Worm (Caenorhabditis elegans) whole organism, L3 larva: ENCODE results near the gene aaim-1.

Experiments used
- R02D3.7 ChIP-seq: fragments of 150-350 bp; optimal IDR thresholded peaks from 2 replicates; lab custom pipeline; 2014; ENCODE audit warnings: missing biosample characterization, missing genetic modification characterization
- ZK546.5 ChIP-seq: sonication (generic microtip); optimal IDR thresholded peaks from 2 replicates; lab custom pipeline; 2017; ENCODE audit warnings: missing biosample characterization, missing genetic modification characterization
- aly-2 ChIP-seq: fragments of 150-350 bp; optimal IDR thresholded peaks from 2 replicates; lab custom pipeline; 2014; ENCODE audit warnings: missing biosample characterization, missing genetic modification characterization
- ama-1 ChIP-seq: fragments of 150-350 bp; optimal IDR thresholded peaks from 2 replicates; lab custom pipeline; 2018
- ceh-28 ChIP-seq: fragments of 150-350 bp; optimal IDR thresholded peaks from 2 replicates; lab custom pipeline; 2014; ENCODE audit warnings: missing biosample characterization, missing genetic modification reagents, missing genetic modification characterization
- ceh-82 ChIP-seq: fragments of 150-350 bp; optimal IDR thresholded peaks from 2 replicates; lab custom pipeline; 2014; ENCODE audit warnings: missing biosample characterization, missing genetic modification characterization
- ceh-9 ChIP-seq: sonication (generic microtip); optimal IDR thresholded peaks from 2 replicates; lab custom pipeline; 2018; ENCODE audit warnings: missing biosample characterization, missing genetic modification characterization
- daf-12 ChIP-seq: fragments of 150-350 bp; optimal IDR thresholded peaks from 2 replicates; lab custom pipeline; 2014; ENCODE audit warnings: missing biosample characterization, missing genetic modification reagents, missing genetic modification characterization
- egl-5 ChIP-seq: fragments of 150-350 bp; optimal IDR thresholded peaks from 2 replicates; lab custom pipeline; 2017; ENCODE audit warnings: missing biosample characterization, missing genetic modification reagents, missing genetic modification characterization, inconsistent platforms
- elt-1 ChIP-seq: fragments of 150-350 bp; optimal IDR thresholded peaks from 2 replicates; lab custom pipeline; 2014; ENCODE audit warnings: missing biosample characterization, missing genetic modification characterization
- elt-2 ChIP-seq: sonication (generic microtip); optimal IDR thresholded peaks from 2 replicates; lab custom pipeline; 2016; ENCODE audit warnings: missing genetic modification reagents, mild to moderate bottlenecking, missing genetic modification characterization, missing compliant biosample characterization
- elt-3 ChIP-seq, 3 experiments: fragments of 150-350 bp in 1 of 3; sonication (generic microtip) in 2 of 3; optimal IDR thresholded peaks; 2 replicates in 2 of 3; 4 replicates in 1 of 3; lab custom pipeline; 2014 to 2017; ENCODE audit warnings: missing biosample characterization in 3 of 3, missing genetic modification characterization in 3 of 3
- fkh-10 ChIP-seq: sonication (generic microtip); optimal IDR thresholded peaks from 2 replicates; lab custom pipeline; 2017; ENCODE audit warnings: missing biosample characterization, missing genetic modification reagents, missing genetic modification characterization
- fkh-2 ChIP-seq: fragments of 150-350 bp; optimal IDR thresholded peaks from 2 replicates; lab custom pipeline; 2014; ENCODE audit warnings: missing biosample characterization, missing genetic modification reagents, missing genetic modification characterization
- fos-1 ChIP-seq: fragments of 150-350 bp; optimal IDR thresholded peaks from 2 replicates; lab custom pipeline; 2014; ENCODE audit warnings: missing biosample characterization, missing genetic modification characterization
- lin-15B ChIP-seq: fragments of 150-350 bp; optimal IDR thresholded peaks from 2 replicates; lab custom pipeline; 2014; ENCODE audit warnings: missing biosample characterization, missing genetic modification characterization
- lsy-12 ChIP-seq: sonication (generic microtip); optimal IDR thresholded peaks from 2 replicates; lab custom pipeline; 2016; ENCODE audit warnings: mild to moderate bottlenecking, missing genetic modification characterization, missing compliant biosample characterization
- mml-1 ChIP-seq: fragments of 150-350 bp; sonication (generic microtip); optimal IDR thresholded peaks from 3 replicates; lab custom pipeline; 2014; ENCODE audit warnings: missing biosample characterization, missing genetic modification characterization
- nfya-1 ChIP-seq: sonication (generic microtip); optimal IDR thresholded peaks from 2 replicates; lab custom pipeline; 2017; ENCODE audit warnings: missing genetic modification characterization, mild to moderate bottlenecking, missing compliant biosample characterization, antibody characterized with exemption, moderate library complexity; ENCODE audit not compliant: insufficient read depth
- nhr-11 ChIP-seq: fragments of 150-350 bp; optimal IDR thresholded peaks from 2 replicates; lab custom pipeline; 2014; ENCODE audit warnings: missing biosample characterization, missing genetic modification characterization
- nhr-23 ChIP-seq: fragments of 150-350 bp; optimal IDR thresholded peaks from 2 replicates; lab custom pipeline; 2014; ENCODE audit warnings: missing biosample characterization, missing genetic modification reagents, missing genetic modification characterization
- nhr-237 ChIP-seq: fragments of 150-350 bp; optimal IDR thresholded peaks from 2 replicates; lab custom pipeline; 2014; ENCODE audit warnings: missing biosample characterization, missing genetic modification characterization
- nhr-25 ChIP-seq: sonication (generic microtip); optimal IDR thresholded peaks from 2 replicates; lab custom pipeline; 2017; ENCODE audit warnings: missing biosample characterization, missing genetic modification characterization
- nhr-28 ChIP-seq: fragments of 150-350 bp; optimal IDR thresholded peaks from 2 replicates; lab custom pipeline; 2014; ENCODE audit warnings: missing biosample characterization, missing genetic modification characterization
- nhr-43 ChIP-seq: sonication (generic microtip); optimal IDR thresholded peaks from 2 replicates; lab custom pipeline; 2016; ENCODE audit warnings: mild to moderate bottlenecking, missing genetic modification characterization, missing compliant biosample characterization; ENCODE audit not compliant: poor library complexity, severe bottlenecking
- nhr-67 ChIP-seq: fragments of 150-350 bp; optimal IDR thresholded peaks from 2 replicates; lab custom pipeline; 2014; ENCODE audit warnings: missing biosample characterization, missing genetic modification characterization
- nhr-76 ChIP-seq: fragments of 150-350 bp; sonication (generic microtip); optimal IDR thresholded peaks from 5 replicates; lab custom pipeline; 2014; ENCODE audit warnings: missing biosample characterization, missing genetic modification characterization
- nhr-77 ChIP-seq: fragments of 150-350 bp; optimal IDR thresholded peaks from 2 replicates; lab custom pipeline; 2014; ENCODE audit warnings: missing biosample characterization, missing genetic modification characterization
- pha-4 ChIP-seq: fragments of 150-350 bp; optimal IDR thresholded peaks from 2 replicates; lab custom pipeline; 2014; ENCODE audit warnings: missing biosample characterization, missing genetic modification reagents, missing genetic modification characterization
- pqm-1 ChIP-seq: fragments of 150-350 bp; optimal IDR thresholded peaks from 2 replicates; lab custom pipeline; 2017; ENCODE audit warnings: missing biosample characterization, missing genetic modification characterization, inconsistent platforms
- sea-2 ChIP-seq: fragments of 150-350 bp; sonication (generic microtip); optimal IDR thresholded peaks from 4 replicates; lab custom pipeline; 2014; ENCODE audit warnings: missing biosample characterization, missing genetic modification reagents, missing genetic modification characterization
- skn-1 ChIP-seq: fragments of 150-350 bp; optimal IDR thresholded peaks from 2 replicates; lab custom pipeline; 2014; ENCODE audit warnings: missing biosample characterization, missing genetic modification characterization
- tbx-2 ChIP-seq: sonication (generic microtip); optimal IDR thresholded peaks from 2 replicates; lab custom pipeline; 2016; ENCODE audit warnings: mild to moderate bottlenecking, missing genetic modification characterization, missing compliant biosample characterization
- unc-39 ChIP-seq: sonication (generic microtip); optimal IDR thresholded peaks from 4 replicates; lab custom pipeline; 2017; ENCODE audit warnings: missing biosample characterization, missing genetic modification characterization
- unc-62 ChIP-seq: fragments of 150-350 bp; sonication (generic microtip); optimal IDR thresholded peaks from 4 replicates; lab custom pipeline; 2014; ENCODE audit warnings: missing biosample characterization, missing genetic modification reagents, missing genetic modification characterization
- zag-1 ChIP-seq: fragments of 150-350 bp; optimal IDR thresholded peaks from 2 replicates; lab custom pipeline; 2014; ENCODE audit warnings: missing biosample characterization, missing genetic modification characterization
- ztf-11 ChIP-seq: fragments of 150-350 bp; optimal IDR thresholded peaks from 2 replicates; lab custom pipeline; 2014; ENCODE audit warnings: missing biosample characterization, missing genetic modification characterization

The aaim-1 gene

ce11 chrX:6517025-6517770 is 45.0 kb downstream of the aaim-1 start:
- TF ChIP-seq fkh-10 (GFP tag; lab: Kevin White, UChicago) (no peak), ama-1 (lab: Kevin White, UChicago) (no peak), ztf-11 (tag; lab: Kevin White, UChicago) (no peak), nhr-25 (tag; lab: Kevin White, UChicago) (no peak), pha-4 (tag; lab: Kevin White, UChicago) (peak; percentile 2), nhr-237 (tag; lab: Kevin White, UChicago) (no peak), skn-1 (tag; lab: Kevin White, UChicago) (peak; percentile 47), daf-12 (tag; lab: Kevin White, UChicago) (no peak), mml-1 (no peak), nhr-11 (no peak), elt-2 (tag; lab: Kevin White, UChicago) (peak; percentile 96), sea-2 (GFP tag; lab: Kevin White, UChicago) (no peak), nhr-43 (tag; lab: Kevin White, UChicago) (no peak), unc-39 (tag; lab: Kevin White, UChicago) (no peak), elt-1 (tag; lab: Kevin White, UChicago) (no peak), pqm-1 (peak; percentile 22)

- TF ChIP-seq nhr-23 (tag; lab: Kevin White, UChicago) (peak; percentile 95), pqm-1 (no peak), nhr-28 (tag; lab: Kevin White, UChicago) (no peak), nhr-25 (tag; lab: Kevin White, UChicago) (peak; percentile 78), daf-12 (tag; lab: Kevin White, UChicago) (no peak), zag-1 (no peak), nhr-43 (tag; lab: Kevin White, UChicago) (peak; percentile 28), unc-62 (GFP tag; lab: Kevin White, UChicago) (peak; percentile 10), nhr-11 (no peak)
Measured at ce11 chrX:6515267-6515666, 47.0 kb downstream of the aaim-1 start.

ce11 chrX:6514466-6514865 is 47.8 kb downstream of the aaim-1 start:
- TF ChIP-seq nhr-237 (tag; lab: Kevin White, UChicago) (no peak), daf-12 (tag; lab: Kevin White, UChicago) (no peak), nhr-76 (tag; lab: Kevin White, UChicago) (no peak), nhr-67 (tag; lab: Kevin White, UChicago) (no peak), nhr-23 (tag; lab: Kevin White, UChicago) (peak; percentile 61), egl-5 (tag; lab: Kevin White, UChicago) (no peak), elt-3 (tag; optimal IDR thresholded peaks at IDR 0.05; lab: Kevin White, UChicago) (peak in 1 of 3 experiments; percentile 32), elt-2 (tag; lab: Kevin White, UChicago) (peak; percentile 47)

ce11 chrX:6511985-6512384 is 50.2 kb downstream of the aaim-1 start, which contains the start of gene ttr-35:
ttr-35 (plus strand) TSS chrX:6512285.
- TF ChIP-seq ceh-82 (tag; lab: Kevin White, UChicago) (no peak), ZK546.5 (tag; lab: Kevin White, UChicago) (no peak), ceh-28 (tag; lab: Kevin White, UChicago) (no peak), nhr-67 (tag; lab: Kevin White, UChicago) (no peak), nfya-1 (tag; lab: Kevin White, UChicago) (no peak), ceh-9 (tag; lab: Kevin White, UChicago) (no peak), lin-15B (tag; lab: Kevin White, UChicago) (no peak), nhr-77 (tag; lab: Kevin White, UChicago) (no peak), fkh-10 (GFP tag; lab: Kevin White, UChicago) (no peak), tbx-2 (tag; lab: Kevin White, UChicago) (no peak), fkh-2 (tag; lab: Kevin White, UChicago) (no peak), elt-1 (tag; lab: Kevin White, UChicago) (no peak), sea-2 (GFP tag; lab: Kevin White, UChicago) (no peak), mml-1 (no peak), skn-1 (tag; lab: Kevin White, UChicago) (no peak), lsy-12 (tag; lab: Kevin White, UChicago) (no peak), R02D3.7 (tag; lab: Kevin White, UChicago) (no peak), aly-2 (tag; lab: Kevin White, UChicago) (no peak), fos-1 (no peak)
- TF ChIP-seq, all 47 proteins: peak for 0
